Fruit fly (Drosophila melanogaster) whole organism, embryonic: ENCODE data around the gene CG2691.

Source experiments
- Atf3 ChIP-seq: fragments of 200-800 bp; sonication (Bioruptor generic); optimal IDR thresholded peaks from 3 replicates; lab custom pipeline; 2016; ENCODE audit warnings: missing biosample characterization, missing genetic modification characterization
- Atf6 ChIP-seq: fragments of 200-800 bp; sonication (Bioruptor generic); IDR thresholded peaks from 2 replicates; pipeline ENCODE4 v1.3.6; 2022; ENCODE audit warnings: missing biosample characterization, missing genetic modification characterization
- CG10209 ChIP-seq: fragments of 200-800 bp; sonication (Bioruptor generic); optimal IDR thresholded peaks from 3 replicates; lab custom pipeline; 2017; ENCODE audit warnings: missing biosample characterization, mild to moderate bottlenecking, missing genetic modification characterization, missing genetic modification reagents
- CG11093 ChIP-seq: fragments of 200-800 bp; sonication (Bioruptor generic); IDR thresholded peaks from 3 replicates; pipeline ENCODE4 v1.3.6; 2022; ENCODE audit warnings: missing biosample characterization, missing genetic modification characterization
- CG12071 ChIP-seq: fragments of 200-800 bp; sonication (Bioruptor generic); optimal IDR thresholded peaks from 3 replicates; lab custom pipeline; 2018; ENCODE audit warnings: missing biosample characterization, mild to moderate bottlenecking, missing genetic modification characterization
- CG12155 ChIP-seq: fragments of 200-800 bp; sonication (Bioruptor generic); optimal IDR thresholded peaks from 3 replicates; lab custom pipeline; 2016; ENCODE audit warnings: missing biosample characterization, missing genetic modification characterization
- CG13424 ChIP-seq: fragments of 200-800 bp; sonication (Bioruptor generic); optimal IDR thresholded peaks from 2 replicates; lab custom pipeline; 2019; ENCODE audit warnings: missing biosample characterization, mild to moderate bottlenecking, missing genetic modification characterization, moderate library complexity
- CG13775 ChIP-seq: fragments of 200-800 bp; sonication (Bioruptor generic); optimal IDR thresholded peaks from 3 replicates; lab custom pipeline; 2017; ENCODE audit warnings: missing biosample characterization, mild to moderate bottlenecking, missing genetic modification characterization
- CG1529 ChIP-seq: fragments of 200-800 bp; sonication (Bioruptor generic); optimal IDR thresholded peaks from 3 replicates; lab custom pipeline; 2018; ENCODE audit warnings: missing biosample characterization, missing genetic modification characterization
- CG15696 ChIP-seq: fragments of 200-800 bp; sonication (Bioruptor generic); optimal IDR thresholded peaks from 2 replicates; lab custom pipeline; 2019; ENCODE audit warnings: missing biosample characterization, mild to moderate bottlenecking, missing genetic modification characterization, moderate library complexity
- CG30431 ChIP-seq: fragments of 200-800 bp; sonication (Bioruptor generic); optimal IDR thresholded peaks from 2 replicates; lab custom pipeline; 2017; ENCODE audit warnings: missing biosample characterization, missing genetic modification characterization
- CG3163 ChIP-seq: fragments of 200-800 bp; sonication (Bioruptor generic); optimal IDR thresholded peaks from 3 replicates; lab custom pipeline; 2016; ENCODE audit warnings: missing biosample characterization, missing genetic modification characterization
- CG32532 ChIP-seq: fragments of 200-800 bp; sonication (Bioruptor generic); IDR thresholded peaks from 2 replicates; pipeline ENCODE4 v1.3.6; 2022; ENCODE audit warnings: missing biosample characterization, missing genetic modification characterization
- CG32767 ChIP-seq: fragments of 200-800 bp; sonication (Bioruptor generic); IDR thresholded peaks from 2 replicates; pipeline ENCODE4 v1.3.6; 2022; ENCODE audit warnings: missing biosample characterization, missing genetic modification characterization
- CG3281 ChIP-seq: fragments of 200-800 bp; sonication (Bioruptor generic); optimal IDR thresholded peaks from 3 replicates; lab custom pipeline; 2017; ENCODE audit warnings: missing biosample characterization, mild to moderate bottlenecking, missing genetic modification characterization
- CG4404 ChIP-seq: fragments of 200-800 bp; sonication (Bioruptor generic); IDR thresholded peaks from 2 replicates; pipeline ENCODE4 v1.3.6; 2022; ENCODE audit warnings: missing biosample characterization, missing genetic modification characterization
- CG5180 ChIP-seq: fragments of 200-800 bp; sonication (Bioruptor generic); optimal IDR thresholded peaks from 3 replicates; lab custom pipeline; 2017; ENCODE audit warnings: missing biosample characterization, missing genetic modification characterization, mild to moderate bottlenecking, moderate library complexity, missing genetic modification reagents
- CG6272 ChIP-seq: fragments of 200-800 bp; sonication (Bioruptor generic); IDR thresholded peaks from 2 replicates; pipeline ENCODE4 v1.3.6; 2022; ENCODE audit warnings: missing biosample characterization, missing genetic modification characterization
- CG6813 ChIP-seq: fragments of 200-800 bp; sonication (Bioruptor generic); optimal IDR thresholded peaks from 2 replicates; lab custom pipeline; 2017; ENCODE audit warnings: missing biosample characterization, missing genetic modification characterization, mild to moderate bottlenecking, moderate library complexity, missing genetic modification reagents
- Chrac-16 ChIP-seq: fragments of 200-800 bp; sonication (Bioruptor generic); optimal IDR thresholded peaks from 3 replicates; lab custom pipeline; 2016; ENCODE audit warnings: missing biosample characterization, missing genetic modification characterization
- CkIIα-i1 ChIP-seq: fragments of 200-800 bp; sonication (Bioruptor generic); IDR thresholded peaks from 2 replicates; pipeline ENCODE4 v1.3.6; 2022; ENCODE audit warnings: missing biosample characterization, missing genetic modification characterization
- E2f2 ChIP-seq: fragments of 200-800 bp; sonication (Bioruptor generic); IDR thresholded peaks from 2 replicates; pipeline ENCODE4 v1.3.6; 2022; ENCODE audit warnings: missing biosample characterization, missing genetic modification characterization
- Hr39 ChIP-seq: fragments of >200 bp; optimal IDR thresholded peaks from 2 replicates; lab custom pipeline; 2017
- MESR4 ChIP-seq: fragments of 200-800 bp; sonication (Bioruptor generic); optimal IDR thresholded peaks from 2 replicates; lab custom pipeline; 2018; ENCODE audit warnings: missing biosample characterization, mild to moderate bottlenecking, missing genetic modification characterization, moderate library complexity
- NC2β ChIP-seq: fragments of 200-800 bp; sonication (Bioruptor generic); optimal IDR thresholded peaks from 2 replicates; lab custom pipeline; 2016; ENCODE audit warnings: missing biosample characterization, missing genetic modification characterization
- Opbp ChIP-seq: fragments of 200-800 bp; sonication (Bioruptor generic); IDR thresholded peaks from 3 replicates; pipeline ENCODE4 v1.3.6; 2022; ENCODE audit warnings: missing biosample characterization, missing genetic modification characterization; ENCODE audit not compliant: partially characterized antibody
- Rfx ChIP-seq: fragments of 200-800 bp; sonication (Bioruptor generic); IDR thresholded peaks from 2 replicates; pipeline ENCODE4 v1.3.6; 2022; ENCODE audit warnings: missing biosample characterization, missing genetic modification characterization
- Rx ChIP-seq: fragments of 200-800 bp; sonication (Bioruptor generic); IDR thresholded peaks from 2 replicates; pipeline ENCODE4 v1.3.6; 2022; ENCODE audit warnings: missing biosample characterization, missing genetic modification characterization
- Sin3A ChIP-seq: fragments of >200 bp; optimal IDR thresholded peaks from 2 replicates; lab custom pipeline; 2018
- ara ChIP-seq: fragments of 200-800 bp; sonication (Bioruptor generic); IDR thresholded peaks from 2 replicates; pipeline ENCODE4 v1.3.6; 2022; ENCODE audit warnings: missing biosample characterization, missing genetic modification characterization
- bbx ChIP-seq: fragments of 200-800 bp; sonication (Bioruptor generic); IDR thresholded peaks from 2 replicates; pipeline ENCODE4 v1.3.6; 2022; ENCODE audit warnings: missing biosample characterization, missing genetic modification characterization; ENCODE audit not compliant: partially characterized antibody
- br ChIP-seq: fragments of >200 bp; optimal IDR thresholded peaks from 2 replicates; lab custom pipeline; 2017
- bsh ChIP-seq, 2 experiments: fragments of 200-800 bp; sonication (Bioruptor generic); optimal IDR thresholded peaks; 2 replicates each; lab custom pipeline; 2017 to 2018; ENCODE audit warnings: mild to moderate bottlenecking in 2 of 2, missing biosample characterization in 2 of 2, missing genetic modification characterization in 2 of 2, moderate library complexity in 1 of 2
- cato ChIP-seq: fragments of 200-800 bp; sonication (Bioruptor generic); optimal IDR thresholded peaks from 2 replicates; lab custom pipeline; 2016; ENCODE audit warnings: missing biosample characterization, missing genetic modification characterization, borderline replicate concordance
- cg ChIP-seq: fragments of 200-800 bp; sonication (Bioruptor generic); optimal IDR thresholded peaks from 3 replicates; lab custom pipeline; 2019; ENCODE audit warnings: missing biosample characterization, mild to moderate bottlenecking, missing genetic modification characterization, moderate library complexity
- croc ChIP-seq: fragments of 200-800 bp; sonication (Bioruptor generic); conservative IDR thresholded peaks from 3 replicates; pipeline ENCODE4 v1.3.6; 2022; ENCODE audit warnings: missing biosample characterization, missing genetic modification characterization
- cwo ChIP-seq: fragments of 200-800 bp; sonication (Bioruptor generic); optimal IDR thresholded peaks from 3 replicates; lab custom pipeline; 2017; ENCODE audit warnings: missing biosample characterization, missing genetic modification characterization, mild to moderate bottlenecking, moderate library complexity, missing genetic modification reagents
- dm ChIP-seq: fragments of 200-800 bp; sonication (Bioruptor generic); optimal IDR thresholded peaks from 3 replicates; lab custom pipeline; 2016; ENCODE audit warnings: missing biosample characterization, missing genetic modification characterization
- dysf ChIP-seq: fragments of 200-800 bp; sonication (Bioruptor generic); IDR thresholded peaks from 3 replicates; pipeline ENCODE4 v1.3.6; 2022; ENCODE audit warnings: missing biosample characterization, missing genetic modification characterization
- exex ChIP-seq: fragments of 200-800 bp; sonication (Bioruptor generic); optimal IDR thresholded peaks from 4 replicates; lab custom pipeline; 2018; ENCODE audit warnings: missing biosample characterization, mild to moderate bottlenecking, missing genetic modification characterization, moderate library complexity
- her ChIP-seq: fragments of 200-800 bp; sonication (Bioruptor generic); optimal IDR thresholded peaks from 2 replicates; lab custom pipeline; 2016; ENCODE audit warnings: missing biosample characterization, missing genetic modification characterization
- lmd ChIP-seq: fragments of 200-800 bp; sonication (Bioruptor generic); IDR thresholded peaks from 2 replicates; pipeline ENCODE4 v1.3.6; 2022; ENCODE audit warnings: missing biosample characterization, missing genetic modification characterization
- luna ChIP-seq: fragments of 200-800 bp; sonication (Bioruptor generic); optimal IDR thresholded peaks from 2 replicates; lab custom pipeline; 2016; ENCODE audit warnings: missing biosample characterization, missing genetic modification characterization
- p53 ChIP-seq: fragments of 200-800 bp; sonication (Bioruptor generic); optimal IDR thresholded peaks from 2 replicates; lab custom pipeline; 2016; ENCODE audit warnings: missing biosample characterization, missing genetic modification characterization
- peb ChIP-seq: fragments of 200-800 bp; sonication (Bioruptor generic); IDR thresholded peaks from 2 replicates; pipeline ENCODE4 v1.3.6; 2022; ENCODE audit warnings: missing biosample characterization, missing genetic modification characterization
- pnt ChIP-seq: fragments of 200-800 bp; sonication (Bioruptor generic); optimal IDR thresholded peaks from 3 replicates; lab custom pipeline; 2016; ENCODE audit warnings: missing biosample characterization, missing genetic modification characterization
- ranshi ChIP-seq: fragments of 200-800 bp; sonication (Bioruptor generic); IDR thresholded peaks from 2 replicates; pipeline ENCODE4 v1.3.6; 2022; ENCODE audit warnings: missing biosample characterization, missing genetic modification characterization
- row ChIP-seq: fragments of 200-800 bp; sonication (Bioruptor generic); IDR thresholded peaks from 3 replicates; pipeline ENCODE4 v1.3.6; 2022; ENCODE audit warnings: missing biosample characterization, missing genetic modification characterization
- schlank ChIP-seq: fragments of 200-800 bp; sonication (Bioruptor generic); optimal IDR thresholded peaks from 2 replicates; lab custom pipeline; 2018; ENCODE audit warnings: missing biosample characterization, mild to moderate bottlenecking, missing genetic modification characterization
- seq ChIP-seq: fragments of 200-800 bp; sonication (Bioruptor generic); IDR thresholded peaks from 2 replicates; pipeline ENCODE4 v1.3.6; 2022; ENCODE audit warnings: missing biosample characterization, missing genetic modification characterization
- sim ChIP-seq: fragments of 200-800 bp; sonication (Bioruptor generic); IDR thresholded peaks from 2 replicates; pipeline ENCODE4 v1.3.6; 2022; ENCODE audit warnings: missing biosample characterization, missing genetic modification characterization
- stwl ChIP-seq: fragments of 200-800 bp; sonication (Bioruptor generic); optimal IDR thresholded peaks from 3 replicates; lab custom pipeline; 2018; ENCODE audit warnings: missing biosample characterization, mild to moderate bottlenecking, missing genetic modification characterization, moderate library complexity
- usp ChIP-seq: fragments of >200 bp; optimal IDR thresholded peaks from 2 replicates; lab custom pipeline; 2017; ENCODE audit warnings: missing biosample characterization, missing genetic modification characterization
- zf30C ChIP-seq: fragments of 200-800 bp; sonication (Bioruptor generic); optimal IDR thresholded peaks from 3 replicates; lab custom pipeline; 2018; ENCODE audit warnings: missing biosample characterization, mild to moderate bottlenecking, missing genetic modification characterization

CG2691 gene

dm6 chrX:13632606-13633005, 8.4 kb upstream of the CG2691 start (continued):
- no peak for TF ChIP-seq CG12071 (GFP tag; lab: Kevin White, UChicago)
- no peak for TF ChIP-seq CG4404 (GFP tag; lab: Robert Waterston, UW)
- TF ChIP-seq dysf (GFP tag; lab: Robert Waterston, UW), result no peak
- 0 out of 2 replicates have a peak, but pooled peaks have one; percentile 24 for TF ChIP-seq CG32532 (GFP tag; lab: Robert Waterston, UW)
- TF ChIP-seq Rfx (GFP tag; lab: Robert Waterston, UW), result peak; percentile 46; the same call in 1 of the 2 replicates
- TF ChIP-seq croc (GFP tag; lab: Robert Waterston, UW), result no peak
- no peak for TF ChIP-seq br (lab: Kevin White, UChicago)
- no peak for TF ChIP-seq CG13424 (tag; lab: Kevin White, UChicago)
- TF ChIP-seq bsh (GFP tag; optimal IDR thresholded peaks at IDR 0.05; lab: Kevin White, UChicago), result no peak
- no peak for TF ChIP-seq CG6272 (GFP tag; lab: Robert Waterston, UW)
- TF ChIP-seq CG3163 (GFP tag; lab: Kevin White, UChicago), result no peak
- TF ChIP-seq E2f2 (GFP tag; lab: Robert Waterston, UW), result no peak
- no peak for TF ChIP-seq MESR4
- TF ChIP-seq CG30431 (GFP tag; lab: Kevin White, UChicago), result no peak
- no peak for TF ChIP-seq peb (GFP tag; lab: Robert Waterston, UW)
- TF ChIP-seq lmd (GFP tag; lab: Robert Waterston, UW), result no peak
- TF ChIP-seq CG1529 (GFP tag; lab: Kevin White, UChicago), result no peak
- peak; percentile 9 for TF ChIP-seq CG10209
- peak; percentile 37; the same call in 1 of the 2 replicates for TF ChIP-seq seq
- no peak for TF ChIP-seq dm (GFP tag; lab: Kevin White, UChicago)
- no peak for TF ChIP-seq schlank (tag; lab: Kevin White, UChicago)
- TF ChIP-seq luna (GFP tag; lab: Kevin White, UChicago), result no peak
- TF ChIP-seq CG6813 (GFP tag; lab: Kevin White, UChicago), result peak; percentile 25
- no peak for TF ChIP-seq CG12155 (GFP tag; lab: Kevin White, UChicago)
- TF ChIP-seq zf30C (GFP tag; lab: Kevin White, UChicago), result no peak
- TF ChIP-seq ranshi (GFP tag; lab: Robert Waterston, UW), result no peak
- TF ChIP-seq exex (tag; lab: Kevin White, UChicago), result no peak
- no peak for TF ChIP-seq Sin3A
- TF ChIP-seq cwo (GFP tag; lab: Kevin White, UChicago), result no peak
- TF ChIP-seq Opbp (GFP tag; lab: Robert Waterston, UW), result no peak
- no peak for TF ChIP-seq her (GFP tag; lab: Kevin White, UChicago)
- TF ChIP-seq cg (GFP tag; lab: Kevin White, UChicago), result peak; percentile 42
- TF ChIP-seq Chrac-16 (GFP tag; lab: Kevin White, UChicago), result no peak
- no peak for TF ChIP-seq Hr39 (lab: Kevin White, UChicago)
- TF ChIP-seq stwl (tag; lab: Kevin White, UChicago), result no peak
- TF ChIP-seq pnt (GFP tag; lab: Kevin White, UChicago), result no peak
- no peak for TF ChIP-seq CkIIα-i1 (GFP tag; lab: Robert Waterston, UW)
- TF ChIP-seq CG32767 (GFP tag; lab: Robert Waterston, UW), result no peak
- no peak for TF ChIP-seq CG11093 (GFP tag; lab: Robert Waterston, UW)
- TF ChIP-seq CG5180 (GFP tag; lab: Kevin White, UChicago), result peak; percentile 17
- TF ChIP-seq ara, result no peak
- TF ChIP-seq row, result no peak
- TF ChIP-seq Atf3, result no peak
- no peak for TF ChIP-seq NC2β (GFP tag; lab: Kevin White, UChicago)
- no peak for TF ChIP-seq sim
- TF ChIP-seq Rx, result no peak
- no peak for TF ChIP-seq CG13775
- peak; percentile 9; the same call in 1 of the 2 replicates for TF ChIP-seq Atf6 (GFP tag; lab: Robert Waterston, UW)
- no peak for TF ChIP-seq usp
- no peak for TF ChIP-seq CG15696 (tag; lab: Kevin White, UChicago)
- no peak for TF ChIP-seq p53
- peak; percentile 23 for TF ChIP-seq CG3281 (GFP tag; lab: Kevin White, UChicago)
- TF ChIP-seq bbx (GFP tag; lab: Robert Waterston, UW), result no peak
- no peak for TF ChIP-seq cato (GFP tag; lab: Kevin White, UChicago)
